Worm (Caenorhabditis elegans): ENCODE measurements around the gene sos-1.

sos-1 gene

DNA sequence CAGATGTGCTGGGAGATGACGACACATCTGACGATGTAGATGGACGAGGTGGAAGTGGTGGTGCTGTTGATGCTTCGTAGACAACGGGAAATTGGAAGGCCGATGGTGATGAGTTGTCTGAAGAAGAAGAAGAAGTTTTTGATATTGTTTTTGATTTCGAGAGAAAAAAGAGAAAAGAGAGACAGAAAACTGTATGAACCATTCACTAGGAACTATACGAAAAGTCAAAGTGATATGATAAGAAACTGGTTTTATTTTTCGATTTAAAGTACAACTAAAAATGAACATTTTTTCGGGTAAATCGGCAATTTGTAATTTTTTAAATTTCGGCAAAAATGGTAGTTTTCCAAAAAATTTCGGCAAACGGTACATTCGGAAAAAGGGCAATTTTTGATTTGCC is 30.4 kb downstream of the sos-1 start:
- TF ChIP-seq nhr-102 (tag; optimal IDR thresholded peaks at IDR 0.05) (no peak), unc-62 (GFP tag; optimal IDR thresholded peaks at IDR 0.05 in 1 of 2) (peak in 1 of 2 experiments; percentile 88), unc-62 (tag; optimal IDR thresholded peaks at IDR 0.05) (no peak)

ce11 chrV:4512733-4513132 is 36.4 kb downstream of the sos-1 start, which contains the start of gene T28F12.1:
Gene T28F12.1 (plus strand): TSS chrV:4513033.
- peak in 1 of 2 experiments; percentile 48 for TF ChIP-seq unc-62 (GFP tag; optimal IDR thresholded peaks at IDR 0.05 in 1 of 2)
- TF ChIP-seq unc-62 (tag; optimal IDR thresholded peaks at IDR 0.05), result no peak
- TF ChIP-seq hif-1 (tag; optimal IDR thresholded peaks at IDR 0.05), result no peak

- TF ChIP-seq lim-7 (GFP tag; IDR thresholded peaks at IDR 0.05) (0 out of 2 replicates have a peak, but pooled peaks have one; percentile 29), unc-62 (GFP tag; optimal IDR thresholded peaks at IDR 0.05 in 1 of 2) (peak in 1 of 2 experiments; percentile 96), unc-62 (tag; optimal IDR thresholded peaks at IDR 0.05) (no peak), snpc-4 (tag; optimal IDR thresholded peaks at IDR 0.05) (no peak), nhr-42 (GFP tag; IDR thresholded peaks at IDR 0.05) (no peak), egl-43 (GFP tag; IDR thresholded peaks at IDR 0.05) (0 out of 2 replicates have a peak, but pooled peaks have one; percentile 24), pha-4 (GFP tag; IDR thresholded peaks at IDR 0.05) (no peak), pha-4 (tag; optimal IDR thresholded peaks at IDR 0.05) (no peak), saeg-2 (GFP tag; IDR thresholded peaks at IDR 0.05) (no peak)
Observed at ce11 chrV:4510351-4510750, 38.7 kb downstream of the sos-1 start.

- peak; percentile 64 for TF ChIP-seq php-3 (GFP tag; IDR thresholded peaks at IDR 0.05)
- peak in 1 of 2 experiments; percentile 86 for TF ChIP-seq unc-62 (GFP tag; optimal IDR thresholded peaks at IDR 0.05 in 1 of 2)
- no peak for TF ChIP-seq unc-62 (tag; optimal IDR thresholded peaks at IDR 0.05)
- no peak for TF ChIP-seq arid-1 (GFP tag; conservative IDR thresholded peaks at IDR 0.05)
- peak; percentile 21 for TF ChIP-seq aha-1 (tag)
- peak; percentile 10 for TF ChIP-seq mes-2 (tag; optimal IDR thresholded peaks at IDR 0.05; ENCODE audit: poor library complexity, severe bottlenecking)
- TF ChIP-seq attf-4 (tag; optimal IDR thresholded peaks at IDR 0.05), result no peak
Observed at ce11 chrV:4509319-4509937, 39.7 kb downstream of the sos-1 start.

- TF ChIP-seq pqm-1 (tag; optimal IDR thresholded peaks at IDR 0.05), result no peak
- TF ChIP-seq unc-62 (GFP tag; optimal IDR thresholded peaks at IDR 0.05 in 1 of 2), result peak in 1 of 2 experiments; percentile 97
- no peak for TF ChIP-seq unc-62 (tag; optimal IDR thresholded peaks at IDR 0.05)
- TF ChIP-seq daf-19 (GFP tag; conservative IDR thresholded peaks at IDR 0.05), result no peak
- no peak for TF ChIP-seq ceh-82 (tag; optimal IDR thresholded peaks at IDR 0.05)
Observed at ce11 chrV:4508772-4509171, 40.3 kb downstream of the sos-1 start.

ce11 chrV:4507836-4508462 is 41.1 kb downstream of the sos-1 start:
- TF ChIP-seq lsy-2 (tag; optimal IDR thresholded peaks at IDR 0.05), result peak; percentile 79 to 94
- peak; percentile 65 for TF ChIP-seq hlh-30 (tag; optimal IDR thresholded peaks at IDR 0.05; ENCODE audit: insufficient read depth)
- peak; percentile 35 for TF ChIP-seq nhr-25 (tag; optimal IDR thresholded peaks at IDR 0.05; ENCODE audit: borderline replicate concordance, insufficient read depth)
- TF ChIP-seq duxl-1 (tag; optimal IDR thresholded peaks at IDR 0.05; ENCODE audit: poor library complexity), result no peak
- TF ChIP-seq mep-1 (tag; optimal IDR thresholded peaks at IDR 0.05), result peak; percentile 76
- peak; percentile 89 for TF ChIP-seq lin-39 (tag; optimal IDR thresholded peaks at IDR 0.05)
- TF ChIP-seq F49E8.2 (tag; optimal IDR thresholded peaks at IDR 0.05; ENCODE audit: borderline replicate concordance), result no peak
- peak in 1 of 2 experiments; percentile 65 for TF ChIP-seq daf-16 (GFP tag; optimal IDR thresholded peaks at IDR 0.05)
- no peak for TF ChIP-seq daf-16 (tag; optimal IDR thresholded peaks at IDR 0.05)
- no peak for TF ChIP-seq lir-3 (tag; optimal IDR thresholded peaks at IDR 0.05)
- TF ChIP-seq daf-12 (tag; optimal IDR thresholded peaks at IDR 0.05), result no peak
- peak; percentile 64 for TF ChIP-seq nhr-28 (tag; optimal IDR thresholded peaks at IDR 0.05)
- TF ChIP-seq mes-2 (tag; optimal IDR thresholded peaks at IDR 0.05; ENCODE audit: poor library complexity, severe bottlenecking), result peak; percentile 23
- 0 out of 4 replicates have a peak, but pooled peaks of 1 of the 2 experiments have one; percentile 60 for TF ChIP-seq madf-5 (GFP tag; IDR thresholded peaks at IDR 0.05)
- 0 out of 2 replicates have a peak, but pooled peaks have one; percentile 3 for TF ChIP-seq F26F4.8 (GFP tag; conservative IDR thresholded peaks at IDR 0.05)
- peak; percentile 17; the same call in 1 of the 2 replicates for TF ChIP-seq tra-1 (GFP tag; IDR thresholded peaks at IDR 0.05)
- TF ChIP-seq mxl-3 (GFP tag; optimal IDR thresholded peaks at IDR 0.05), result peak; percentile 37
- no peak for TF ChIP-seq ces-1 (GFP tag; optimal IDR thresholded peaks at IDR 0.05)
- TF ChIP-seq mdl-1 (tag; optimal IDR thresholded peaks at IDR 0.05), result peak in 1 of 2 experiments; percentile 70
- no peak for TF ChIP-seq nhr-10 (tag; optimal IDR thresholded peaks at IDR 0.05)
- TF ChIP-seq aha-1 (tag), result peak; percentile 88

Measured in whole organism, L4 larva.